Worm (Caenorhabditis elegans): ENCODE results near the gene sly-1.

Gene sly-1

DNA sequence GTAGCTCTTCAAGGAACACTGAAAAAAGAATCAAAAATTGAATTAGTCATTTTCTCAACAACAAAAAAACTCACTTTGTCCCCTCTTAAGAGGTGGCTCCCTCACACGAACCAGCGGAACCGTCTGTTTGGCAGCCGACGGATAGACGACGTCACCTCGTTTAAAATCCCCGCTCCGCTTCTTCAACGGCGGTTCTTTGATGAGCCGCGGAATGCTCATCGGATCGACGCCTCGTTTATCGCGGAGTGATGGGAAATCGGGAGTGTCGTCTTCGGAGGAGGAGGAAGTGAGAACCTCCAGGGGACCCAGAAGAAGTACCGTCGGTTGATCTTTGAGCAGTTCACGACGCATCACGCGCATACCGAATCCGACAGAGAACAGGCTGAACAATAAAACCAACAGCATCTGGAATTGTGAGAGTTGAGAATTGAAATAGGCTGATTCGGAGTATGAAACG, 31.9 kb downstream of the sly-1 start, which contains the start of gene nlp-68:
Gene nlp-68 (minus strand): TSS at position 407 of the 457 bp plus-strand sequence.
- no peak for TF ChIP-seq unc-62 (GFP tag; optimal IDR thresholded peaks at IDR 0.05)

- no peak for TF ChIP-seq unc-62 (GFP tag; optimal IDR thresholded peaks at IDR 0.05)
Measured at ce11 chrIII:10552929-10553328, 46.1 kb downstream of the sly-1 start, which contains the start of gene T21C12.8. T21C12.8 (minus strand) TSS chrIII:10553029.

- TF ChIP-seq unc-62 (GFP tag; optimal IDR thresholded peaks at IDR 0.05): no peak
Measured at ce11 chrIII:10557910-10558309, 51.1 kb downstream of the sly-1 start, which contains the start of gene T21C12.4. T21C12.4 (minus strand) TSS chrIII:10558010.

DNA sequence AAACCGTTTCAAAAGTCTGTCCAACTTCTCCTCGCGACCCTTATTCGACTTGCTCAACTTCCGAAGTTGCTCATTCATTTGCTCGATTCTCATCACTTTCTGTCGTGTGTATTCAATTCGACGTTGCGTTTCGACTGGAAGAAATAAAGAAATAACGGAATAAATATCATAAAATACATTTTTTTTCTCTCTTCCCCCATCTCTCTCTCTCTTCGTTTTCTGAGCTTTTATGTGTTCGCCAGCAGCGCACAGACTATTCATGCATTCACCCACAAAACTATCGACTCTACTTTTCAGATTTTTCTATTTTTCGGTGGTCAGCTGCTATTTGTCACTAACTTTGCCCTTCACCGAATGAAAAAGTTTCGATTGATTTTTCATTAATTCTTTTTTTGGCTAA, 53.4 kb downstream of the sly-1 start, which contains the start of gene rab-30:
Gene rab-30 (plus strand): TSS at position 301 of the 400 bp plus-strand sequence.
- no peak for TF ChIP-seq unc-62 (GFP tag; optimal IDR thresholded peaks at IDR 0.05)

DNA sequence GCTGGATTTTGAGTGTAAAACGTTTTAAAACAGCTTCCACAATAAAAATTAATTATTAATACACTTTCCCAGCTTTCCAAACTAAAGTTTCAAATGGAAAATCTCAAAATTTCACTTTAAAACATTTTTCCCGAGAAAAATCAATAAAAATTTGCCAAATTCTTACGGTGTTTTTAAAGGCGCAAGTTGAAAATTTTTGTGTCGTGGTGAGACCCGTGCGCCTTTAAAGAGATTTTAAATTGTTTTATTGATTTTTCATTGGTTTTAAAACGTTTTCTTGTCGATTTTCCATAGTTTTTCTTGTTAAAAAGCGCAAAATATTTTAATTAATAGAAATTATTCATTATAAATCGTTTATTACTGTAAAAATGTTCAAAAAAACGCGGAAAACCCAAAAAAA, 55.0 kb downstream of the sly-1 start, which contains the start of gene Y45F3A.1:
Gene Y45F3A.1 (minus strand): TSS at position 12 of the 400 bp plus-strand sequence.
- no peak for TF ChIP-seq unc-62 (GFP tag; optimal IDR thresholded peaks at IDR 0.05)

- TF ChIP-seq unc-62 (GFP tag; optimal IDR thresholded peaks at IDR 0.05): no peak
Measured at ce11 chrIII:10562542-10562941, 55.7 kb downstream of the sly-1 start.

DNA sequence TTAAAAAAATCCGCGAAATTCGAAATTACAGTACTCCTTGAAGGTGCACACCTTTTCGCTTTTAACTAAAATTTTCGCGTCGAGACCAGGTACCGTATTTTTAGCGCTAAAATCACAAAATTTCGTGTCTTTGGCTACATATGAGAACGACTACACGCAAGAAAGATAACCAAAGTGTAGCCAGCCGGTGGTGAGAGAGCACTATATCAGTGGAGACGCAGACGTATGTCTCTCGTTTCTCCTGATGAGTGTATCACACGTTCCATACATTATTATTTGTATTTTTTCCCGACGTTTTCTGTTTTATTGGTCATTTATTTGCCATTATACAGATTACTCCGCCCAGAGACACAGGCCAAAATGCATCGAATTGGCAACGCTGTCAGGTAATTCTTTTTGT, 59.1 kb downstream of the sly-1 start, which contains the start of gene acdh-11:
Gene acdh-11 (plus strand): TSS at position 333 of the 400 bp plus-strand sequence.
- no peak for TF ChIP-seq unc-62 (GFP tag; optimal IDR thresholded peaks at IDR 0.05)

Measured in whole organism, dauer.